Worm (Caenorhabditis elegans) whole organism, dauer: ENCODE results near the gene pgp-11.

Experiments used
- unc-62 ChIP-seq: sonication (generic microtip); optimal IDR thresholded peaks from 2 replicates; lab custom pipeline; 2017; ENCODE audit warnings: missing biosample characterization, missing genetic modification reagents, missing genetic modification characterization

Gene pgp-11

ce11 chrII:7984071-7984470, 20.0 kb downstream of the pgp-11 start:
- TF ChIP-seq unc-62 = no peak

DNA sequence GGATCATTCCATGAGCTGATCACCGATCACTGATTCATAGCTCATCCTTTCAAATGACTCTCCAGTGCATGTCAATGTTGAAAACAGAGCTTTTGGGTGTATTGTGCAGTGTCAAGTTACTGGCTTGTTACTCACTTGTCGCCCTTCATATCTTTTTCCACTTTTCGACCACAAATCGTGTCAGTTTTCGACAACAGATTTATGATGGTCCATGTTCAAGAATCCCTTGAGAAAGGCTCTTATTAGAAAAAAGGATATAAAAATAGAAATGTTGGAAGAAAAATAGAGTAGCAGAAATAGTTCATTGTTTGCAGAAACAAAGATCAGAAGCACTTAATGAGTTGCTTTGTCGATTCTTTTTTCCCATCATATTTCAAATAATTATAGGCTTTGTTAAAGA, 20.6 kb downstream of the pgp-11 start:
- TF ChIP-seq unc-62 = no peak

ce11 chrII:7981084-7981483, 23.0 kb downstream of the pgp-11 start:
- no peak for TF ChIP-seq unc-62

- no peak for TF ChIP-seq unc-62
These were observed 26.5 kb downstream of the pgp-11 start for ce11 chrII:7977513-7977912.

ce11 chrII:7976308-7976707, 27.7 kb downstream of the pgp-11 start, which contains the start of gene DH11.5:
Gene DH11.5 (plus strand): TSS chrII:7976608.
- TF ChIP-seq unc-62 = no peak

ce11 chrII:7974189-7974823, 29.8 kb downstream of the pgp-11 start:
- TF ChIP-seq unc-62 = no peak

DNA sequence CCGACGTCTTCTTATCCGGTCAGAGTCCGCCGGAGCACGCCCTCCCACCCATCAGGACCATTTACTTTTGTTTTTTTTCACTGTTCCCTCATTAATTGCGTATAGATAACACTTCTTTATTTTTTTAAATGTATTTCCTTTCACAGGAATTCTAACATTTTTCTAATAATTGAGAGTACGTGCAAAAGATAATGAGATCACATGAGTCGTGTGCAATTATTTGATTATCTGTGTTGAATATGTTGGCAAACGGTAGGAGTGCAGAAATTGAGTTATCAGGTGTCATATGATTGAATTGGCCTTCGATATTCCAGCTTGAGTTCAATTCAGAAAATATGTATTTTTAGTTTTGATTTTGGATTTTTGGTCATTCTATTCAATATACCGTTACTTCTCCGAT, 35.7 kb downstream of the pgp-11 start:
- no peak for TF ChIP-seq unc-62

- no peak for TF ChIP-seq unc-62
These were observed 41.9 kb downstream of the pgp-11 start for ce11 chrII:7962181-7962580.

- TF ChIP-seq unc-62 = no peak
These were observed 45.5 kb downstream of the pgp-11 start, which contains the start of gene C04H4.1 for ce11 chrII:7958544-7958943. Gene C04H4.1 (plus strand): TSS chrII:7958844.

DNA sequence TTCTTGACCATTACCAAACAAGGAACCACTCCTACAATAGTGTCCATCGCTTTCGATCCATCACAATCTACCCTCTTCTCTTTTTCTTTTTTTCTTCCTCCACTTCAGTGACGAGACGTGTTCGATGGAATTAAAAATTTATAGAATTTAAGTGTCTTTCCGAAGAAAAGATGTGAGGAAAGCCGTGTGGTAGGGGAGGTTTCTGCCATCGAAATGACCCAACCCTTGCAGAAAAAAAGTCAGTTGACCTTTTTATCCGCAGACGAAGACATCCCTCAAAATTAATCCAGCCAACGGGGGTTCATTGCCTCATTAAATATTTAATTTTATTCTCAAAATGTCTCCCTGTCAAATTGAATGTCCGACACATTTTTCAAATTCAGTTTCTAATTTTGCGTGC, 48.5 kb downstream of the pgp-11 start:
- no peak for TF ChIP-seq unc-62

DNA sequence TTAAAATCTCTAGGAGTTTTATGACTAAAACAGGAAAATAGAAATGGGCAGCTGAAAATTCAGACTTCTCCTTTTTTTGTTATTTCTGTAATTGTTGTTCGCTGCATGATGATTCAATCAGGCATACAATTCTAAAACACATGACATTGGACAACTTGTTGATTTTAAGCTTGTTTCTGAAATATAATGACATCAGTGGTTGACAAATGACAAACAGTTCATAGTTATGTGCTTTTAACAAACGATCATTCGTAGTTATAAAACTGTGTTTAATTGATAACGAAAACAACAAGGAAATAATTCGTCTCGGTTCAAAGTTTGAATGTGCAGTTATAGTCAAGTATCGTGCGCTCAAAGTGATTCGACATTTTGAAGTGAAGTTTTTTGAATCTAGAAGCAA, 55.8 kb downstream of the pgp-11 start:
- no peak for TF ChIP-seq unc-62

ce11 chrII:7946830-7947425, 57.1 kb downstream of the pgp-11 start, which contains the start of gene ZK669.5:
Gene ZK669.5 (minus strand): TSS chrII:7946880.
- no peak for TF ChIP-seq unc-62
